Fruit fly (Drosophila melanogaster) whole organism, adult: ENCODE data around the gene Jhbp3.

ENCODE experiments used
- CG11617 ChIP-seq: fragments of 200-800 bp; sonication (Bioruptor generic); optimal IDR thresholded peaks from 2 replicates; lab custom pipeline; 2017; ENCODE audit warnings: mild to moderate bottlenecking, missing biosample characterization, missing genetic modification reagents, missing genetic modification characterization
- CG12768 ChIP-seq: fragments of 200-800 bp; sonication (Bioruptor generic); optimal IDR thresholded peaks from 2 replicates; lab custom pipeline; 2017; ENCODE audit warnings: missing biosample characterization, missing genetic modification characterization, mild to moderate bottlenecking, moderate library complexity, missing genetic modification reagents
- CG14711 ChIP-seq: fragments of 200-800 bp; sonication (Bioruptor generic); optimal IDR thresholded peaks from 2 replicates; lab custom pipeline; 2018; ENCODE audit warnings: missing biosample characterization, mild to moderate bottlenecking, missing genetic modification characterization, moderate library complexity
- CG1620 ChIP-seq: fragments of 200-800 bp; sonication (Bioruptor generic); optimal IDR thresholded peaks from 2 replicates; lab custom pipeline; 2016; ENCODE audit warnings: missing biosample characterization, missing genetic modification characterization
- CG33017 ChIP-seq: fragments of 200-800 bp; sonication (Bioruptor generic); optimal IDR thresholded peaks from 2 replicates; lab custom pipeline; 2018; ENCODE audit warnings: missing biosample characterization, mild to moderate bottlenecking, missing genetic modification characterization, moderate library complexity
- CG5204 ChIP-seq: fragments of 200-800 bp; sonication (Bioruptor generic); optimal IDR thresholded peaks from 2 replicates; lab custom pipeline; 2016; ENCODE audit warnings: missing biosample characterization, missing genetic modification characterization
- CG7045 ChIP-seq: fragments of 200-800 bp; sonication (Bioruptor generic); optimal IDR thresholded peaks from 2 replicates; lab custom pipeline; 2017; ENCODE audit warnings: missing biosample characterization, mild to moderate bottlenecking, missing genetic modification characterization
- CG7101 ChIP-seq: fragments of 200-800 bp; sonication (Bioruptor generic); optimal IDR thresholded peaks from 2 replicates; lab custom pipeline; 2018; ENCODE audit warnings: missing biosample characterization, mild to moderate bottlenecking, missing genetic modification characterization, moderate library complexity
- Clk ChIP-seq: fragments of 200-800 bp; sonication (Bioruptor generic); optimal IDR thresholded peaks from 2 replicates; lab custom pipeline; 2017; ENCODE audit warnings: missing biosample characterization, missing genetic modification characterization
- Crg-1 ChIP-seq: fragments of 200-800 bp; sonication (Bioruptor generic); optimal IDR thresholded peaks from 2 replicates; lab custom pipeline; 2016; ENCODE audit warnings: missing biosample characterization, missing genetic modification characterization
- Hr96 ChIP-seq: fragments of 200-800 bp; sonication (Bioruptor generic); optimal IDR thresholded peaks from 2 replicates; lab custom pipeline; 2016; ENCODE audit warnings: missing biosample characterization, missing genetic modification characterization
- Mnt ChIP-seq: fragments of 200-800 bp; sonication (Bioruptor generic); optimal IDR thresholded peaks from 2 replicates; lab custom pipeline; 2016; ENCODE audit warnings: missing biosample characterization, mild to moderate bottlenecking, missing genetic modification characterization
- bab1 ChIP-seq: fragments of 200-800 bp; sonication (Bioruptor generic); optimal IDR thresholded peaks from 3 replicates; lab custom pipeline; 2019; ENCODE audit warnings: missing biosample characterization, mild to moderate bottlenecking, missing genetic modification characterization, moderate library complexity
- cic ChIP-seq: fragments of 200-800 bp; sonication (Bioruptor generic); optimal IDR thresholded peaks from 2 replicates; lab custom pipeline; 2017; ENCODE audit warnings: missing biosample characterization, mild to moderate bottlenecking, missing genetic modification characterization, moderate library complexity
- cnc ChIP-seq, 2 experiments: fragments of >200 bp; optimal IDR thresholded peaks; 2 replicates each; lab custom pipeline; 2017
- kay ChIP-seq: fragments of 200-800 bp; sonication (Bioruptor generic); peaks from one replicate; lab custom pipeline; 2016; ENCODE audit warnings: missing biosample characterization, missing genetic modification characterization, borderline replicate concordance
- ovo ChIP-seq: fragments of 200-800 bp; sonication (Bioruptor generic); optimal IDR thresholded peaks from 2 replicates; lab custom pipeline; 2016; ENCODE audit warnings: missing biosample characterization, missing genetic modification characterization
- pad ChIP-seq: fragments of 200-800 bp; sonication (Bioruptor generic); optimal IDR thresholded peaks from 3 replicates; lab custom pipeline; 2017; ENCODE audit warnings: missing biosample characterization, missing genetic modification characterization, mild to moderate bottlenecking, moderate library complexity, missing genetic modification reagents
- tj ChIP-seq: fragments of 200-800 bp; sonication (Bioruptor generic); optimal IDR thresholded peaks from 3 replicates; lab custom pipeline; 2017; ENCODE audit warnings: missing biosample characterization, mild to moderate bottlenecking, missing genetic modification characterization, moderate library complexity
- toe ChIP-seq: fragments of 200-800 bp; sonication (Bioruptor generic); optimal IDR thresholded peaks from 2 replicates; lab custom pipeline; 2016; ENCODE audit warnings: missing biosample characterization, missing genetic modification characterization

Gene Jhbp3

DNA sequence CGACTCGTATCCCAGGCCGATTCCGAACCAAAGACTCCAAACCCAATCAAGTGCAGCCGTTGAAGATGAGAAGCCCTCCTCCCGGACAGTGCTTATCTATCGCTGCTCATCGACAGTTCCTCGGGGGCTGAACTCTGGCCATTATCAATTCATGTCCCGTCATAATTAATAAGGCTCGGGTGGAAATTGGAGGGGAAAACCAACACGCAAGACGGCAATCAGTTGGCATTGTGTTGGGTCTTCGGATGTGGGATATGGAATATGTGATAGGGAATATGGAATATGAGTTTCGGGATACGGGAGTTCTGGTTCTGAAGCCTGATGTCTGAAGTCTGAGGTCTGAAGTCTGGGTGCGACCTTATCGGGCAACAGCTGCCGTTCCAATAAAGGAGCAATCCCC is 38.3 kb upstream of the Jhbp3 start:
- no peak for TF ChIP-seq cnc (optimal IDR thresholded peaks at IDR 0.05; lab: Kevin White, UChicago)
- TF ChIP-seq CG11617 (GFP tag; lab: Kevin White, UChicago), result no peak
- TF ChIP-seq toe, result no peak
- no peak for TF ChIP-seq CG1620 (GFP tag; lab: Kevin White, UChicago)

DNA sequence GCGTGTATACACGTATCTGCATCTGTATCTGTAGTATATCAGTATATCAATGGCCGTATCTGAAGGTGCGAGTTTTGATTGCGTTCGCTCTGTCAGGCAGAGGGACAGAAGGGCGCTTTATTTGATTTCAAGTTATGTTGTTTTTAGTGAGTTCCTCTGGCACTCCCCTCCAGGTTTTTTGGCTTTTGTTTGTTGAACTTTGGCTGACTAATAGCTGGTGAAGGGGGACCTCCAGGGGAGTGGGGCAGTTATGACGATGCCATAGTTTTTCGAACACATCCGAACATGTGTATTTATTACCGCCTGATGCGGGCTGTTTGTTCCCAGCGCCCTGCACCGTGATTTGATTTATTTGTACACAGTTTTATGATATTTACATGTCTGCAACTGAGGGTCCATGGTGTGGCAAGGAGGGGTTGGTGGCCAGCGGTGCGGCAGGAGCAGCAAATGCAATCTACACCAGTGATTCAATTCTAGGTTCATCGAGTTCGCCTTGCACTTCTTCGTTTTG is 37.2 kb upstream of the Jhbp3 start:
- TF ChIP-seq cic (GFP tag; lab: Kevin White, UChicago) (no peak), pad (no peak), CG11617 (GFP tag; lab: Kevin White, UChicago) (no peak), Hr96 (GFP tag; lab: Kevin White, UChicago) (no peak), CG7101 (tag; lab: Kevin White, UChicago) (no peak), CG14711 (no peak), CG7045 (GFP tag; lab: Kevin White, UChicago) (no peak), kay (no peak), Crg-1 (GFP tag; lab: Kevin White, UChicago) (no peak), CG12768 (GFP tag; lab: Kevin White, UChicago) (no peak), bab1 (GFP tag; lab: Kevin White, UChicago) (no peak), cnc (optimal IDR thresholded peaks at IDR 0.05; lab: Kevin White, UChicago) (no peak)

DNA sequence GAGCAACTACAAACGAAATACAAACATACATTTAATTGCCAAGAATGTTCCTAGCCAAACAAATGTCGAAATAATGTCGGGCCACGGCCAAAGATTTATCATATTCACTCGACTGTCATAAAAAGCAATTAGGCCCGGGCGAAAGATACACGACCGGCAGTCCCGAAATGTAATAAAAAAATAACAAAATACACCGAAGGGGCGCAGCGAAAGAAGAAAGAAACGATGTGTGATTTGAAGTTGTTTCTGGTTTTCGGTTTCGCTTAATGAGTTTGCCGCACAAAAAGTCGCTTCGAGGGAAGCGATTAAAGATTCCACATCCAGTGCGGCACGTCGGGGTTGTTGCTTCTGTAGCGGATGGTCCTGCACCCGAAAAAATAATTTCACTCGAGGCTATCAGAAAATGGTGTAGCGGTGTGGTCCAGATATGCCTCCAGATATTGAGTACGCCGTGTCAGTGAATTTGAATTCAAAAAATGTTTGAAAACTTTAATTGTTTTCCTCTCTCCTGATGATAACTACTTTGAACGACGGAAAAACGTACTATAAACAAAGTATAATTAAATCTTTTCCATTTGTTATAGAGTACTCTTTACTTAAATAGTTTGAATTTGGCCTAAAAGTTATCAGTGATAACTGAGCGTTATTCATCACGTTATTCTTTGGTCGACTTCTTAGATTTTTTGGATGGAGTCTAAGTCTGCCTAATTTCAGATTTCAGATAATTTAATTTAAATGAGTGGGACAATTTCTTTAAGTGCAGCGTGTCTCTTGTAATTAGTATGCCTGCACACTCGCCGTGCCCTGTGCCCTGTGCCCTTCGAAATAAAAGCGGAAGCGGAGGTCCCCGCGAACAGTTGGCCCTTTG is 34.3 kb upstream of the Jhbp3 start:
- no peak for TF ChIP-seq pad
- no peak for TF ChIP-seq CG33017 (tag; lab: Kevin White, UChicago)
- TF ChIP-seq Hr96 (GFP tag; lab: Kevin White, UChicago), result no peak
- no peak for TF ChIP-seq kay
- no peak for TF ChIP-seq cnc (optimal IDR thresholded peaks at IDR 0.05; lab: Kevin White, UChicago)
- TF ChIP-seq CG12768 (GFP tag; lab: Kevin White, UChicago), result no peak
- no peak for TF ChIP-seq Clk (GFP tag; lab: Kevin White, UChicago)
- no peak for TF ChIP-seq cic (GFP tag; lab: Kevin White, UChicago)
- TF ChIP-seq CG5204, result no peak
- no peak for TF ChIP-seq CG11617 (GFP tag; lab: Kevin White, UChicago)
- TF ChIP-seq Mnt (GFP tag; lab: Kevin White, UChicago), result no peak
- no peak for TF ChIP-seq CG7101 (tag; lab: Kevin White, UChicago)
- no peak for TF ChIP-seq tj (GFP tag; lab: Kevin White, UChicago)
- TF ChIP-seq CG1620 (GFP tag; lab: Kevin White, UChicago), result no peak
- no peak for TF ChIP-seq CG7045 (GFP tag; lab: Kevin White, UChicago)
- TF ChIP-seq bab1 (GFP tag; lab: Kevin White, UChicago), result no peak
- no peak for TF ChIP-seq Crg-1 (GFP tag; lab: Kevin White, UChicago)
- TF ChIP-seq ovo (GFP tag; lab: Kevin White, UChicago), result no peak
- no peak for TF ChIP-seq toe

DNA sequence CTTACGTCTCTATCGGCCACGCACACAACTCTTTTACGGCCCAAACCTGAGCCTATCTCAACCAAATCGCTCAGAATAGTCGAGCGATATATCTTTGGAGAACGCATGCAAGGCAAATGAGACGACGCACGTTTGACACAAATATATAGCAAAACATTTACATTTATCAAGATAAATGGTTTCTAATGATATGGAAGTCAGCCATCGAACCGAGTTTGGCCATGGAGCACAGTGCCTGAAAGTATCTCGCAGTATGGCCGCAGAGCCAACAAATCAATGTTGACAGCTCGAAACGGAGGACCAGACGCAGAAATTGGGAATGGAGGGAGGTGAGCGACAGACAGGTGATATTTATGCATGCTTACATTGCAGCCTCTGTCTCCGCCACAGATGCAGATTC is 32.4 kb upstream of the Jhbp3 start:
- TF ChIP-seq CG11617 (GFP tag; lab: Kevin White, UChicago) (no peak), bab1 (GFP tag; lab: Kevin White, UChicago) (no peak), CG33017 (tag; lab: Kevin White, UChicago) (no peak), CG14711 (no peak), cnc (optimal IDR thresholded peaks at IDR 0.05; lab: Kevin White, UChicago) (no peak), Clk (GFP tag; lab: Kevin White, UChicago) (no peak), CG12768 (GFP tag; lab: Kevin White, UChicago) (no peak), Hr96 (GFP tag; lab: Kevin White, UChicago) (no peak), CG1620 (GFP tag; lab: Kevin White, UChicago) (no peak), tj (GFP tag; lab: Kevin White, UChicago) (no peak), CG7101 (tag; lab: Kevin White, UChicago) (no peak), Mnt (GFP tag; lab: Kevin White, UChicago) (no peak), kay (no peak), cic (GFP tag; lab: Kevin White, UChicago) (no peak), CG7045 (GFP tag; lab: Kevin White, UChicago) (no peak), Crg-1 (GFP tag; lab: Kevin White, UChicago) (no peak), CG5204 (no peak)

DNA sequence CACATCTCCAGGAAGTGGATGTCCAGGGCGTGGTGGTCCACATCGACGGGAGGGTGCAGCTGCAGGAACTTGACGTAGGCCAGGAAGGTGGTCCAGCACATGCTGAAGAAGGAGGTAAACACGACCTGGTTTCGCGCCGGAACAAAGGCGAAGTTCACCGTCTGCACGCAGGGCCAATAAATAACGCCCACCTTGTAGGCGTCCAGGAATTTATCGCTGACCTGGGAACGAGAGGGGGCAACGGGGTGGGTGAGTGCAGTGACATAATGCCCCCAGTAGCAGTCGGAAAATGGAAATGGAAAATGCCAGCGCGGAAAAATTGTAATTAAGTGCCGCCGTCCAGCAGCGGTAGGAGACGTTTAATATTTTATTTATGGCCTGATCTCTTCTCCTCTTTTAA is 31.6 kb upstream of the Jhbp3 start:
- TF ChIP-seq tj (GFP tag; lab: Kevin White, UChicago) (no peak), Crg-1 (GFP tag; lab: Kevin White, UChicago) (no peak), CG1620 (GFP tag; lab: Kevin White, UChicago) (no peak), CG7045 (GFP tag; lab: Kevin White, UChicago) (no peak), Mnt (GFP tag; lab: Kevin White, UChicago) (no peak), Clk (GFP tag; lab: Kevin White, UChicago) (no peak), toe (no peak), CG14711 (no peak), cnc (optimal IDR thresholded peaks at IDR 0.05; lab: Kevin White, UChicago) (no peak), CG11617 (GFP tag; lab: Kevin White, UChicago) (no peak)

DNA sequence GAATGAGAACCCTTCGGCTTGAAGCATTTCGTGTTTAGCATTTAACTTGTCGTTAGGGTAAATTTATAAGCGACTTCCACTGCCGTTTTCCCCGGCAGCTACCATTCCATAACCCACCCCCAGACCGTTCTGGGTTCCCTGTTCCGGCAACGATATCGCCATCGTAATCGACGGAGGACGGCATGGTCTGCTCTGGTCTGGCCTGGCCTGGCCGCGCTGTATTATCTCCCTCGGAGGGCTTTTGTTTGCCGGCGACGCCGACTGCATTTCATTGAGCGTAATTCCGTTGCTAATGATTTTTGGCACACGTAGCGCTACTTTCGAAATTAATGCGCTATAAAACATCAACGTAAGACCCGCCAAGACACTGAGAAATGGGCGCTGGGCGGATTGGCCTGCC is 29.6 kb upstream of the Jhbp3 start:
- TF ChIP-seq Crg-1 (GFP tag; lab: Kevin White, UChicago) (no peak), CG7101 (tag; lab: Kevin White, UChicago) (no peak), Hr96 (GFP tag; lab: Kevin White, UChicago) (no peak), cnc (optimal IDR thresholded peaks at IDR 0.05; lab: Kevin White, UChicago) (no peak), bab1 (GFP tag; lab: Kevin White, UChicago) (no peak), toe (no peak), pad (no peak), cic (GFP tag; lab: Kevin White, UChicago) (no peak), kay (no peak), CG1620 (GFP tag; lab: Kevin White, UChicago) (no peak), ovo (GFP tag; lab: Kevin White, UChicago) (no peak), CG5204 (no peak), CG11617 (GFP tag; lab: Kevin White, UChicago) (no peak), Mnt (GFP tag; lab: Kevin White, UChicago) (no peak), Clk (GFP tag; lab: Kevin White, UChicago) (no peak)
